Worm (Caenorhabditis elegans): ENCODE data around the gene ttr-38.

DNA sequence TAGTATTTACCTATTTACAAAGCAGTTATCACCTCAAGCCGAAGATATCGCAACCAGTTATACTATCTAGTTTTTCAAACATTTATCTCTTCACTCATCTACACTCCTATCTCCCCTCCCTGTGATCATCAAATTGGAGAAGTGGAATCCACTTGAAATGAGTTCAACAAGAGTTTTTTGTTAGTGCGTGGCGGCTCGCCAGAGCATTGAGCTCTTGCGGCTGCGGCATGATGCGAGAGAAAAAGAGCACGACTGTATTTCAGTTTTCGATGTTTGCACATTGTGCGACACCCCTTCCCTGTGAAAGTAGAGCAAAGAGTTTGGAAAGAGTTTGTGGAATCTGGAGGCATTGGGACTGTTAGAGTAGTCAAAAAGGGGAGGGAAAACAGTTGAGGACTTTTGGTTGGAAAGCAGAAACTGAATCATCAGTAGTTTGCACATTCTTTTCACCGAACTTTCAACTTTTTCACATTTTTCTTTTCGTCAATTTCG lies 16.5 kb upstream of the ttr-38 start, which contains the start of gene T20B5.2:
- TF ChIP-seq Y53F4B.3 (GFP tag; IDR thresholded peaks at IDR 0.05) (no peak), him-1 (tag; optimal IDR thresholded peaks at IDR 0.05) (no peak), unc-130 (GFP tag; optimal IDR thresholded peaks at IDR 0.05) (no peak), zim-3 (tag; optimal IDR thresholded peaks at IDR 0.05) (no peak), ceh-100 (GFP tag; IDR thresholded peaks at IDR 0.05) (no peak), sptf-2 (GFP tag; optimal IDR thresholded peaks at IDR 0.05) (no peak), C06A6.2 (GFP tag; conservative IDR thresholded peaks at IDR 0.05) (no peak), F37B4.10 (GFP tag; IDR thresholded peaks at IDR 0.05) (no peak), ama-1 (optimal IDR thresholded peaks at IDR 0.05) (no peak), ama-1 (GFP tag; optimal IDR thresholded peaks at IDR 0.05) (no peak), unc-62 (GFP tag; optimal IDR thresholded peaks at IDR 0.05) (no peak)

Data from whole organism, young adult.